Fruit fly (Drosophila melanogaster): ENCODE measurements around the gene Mkp.

Mkp gene

DNA sequence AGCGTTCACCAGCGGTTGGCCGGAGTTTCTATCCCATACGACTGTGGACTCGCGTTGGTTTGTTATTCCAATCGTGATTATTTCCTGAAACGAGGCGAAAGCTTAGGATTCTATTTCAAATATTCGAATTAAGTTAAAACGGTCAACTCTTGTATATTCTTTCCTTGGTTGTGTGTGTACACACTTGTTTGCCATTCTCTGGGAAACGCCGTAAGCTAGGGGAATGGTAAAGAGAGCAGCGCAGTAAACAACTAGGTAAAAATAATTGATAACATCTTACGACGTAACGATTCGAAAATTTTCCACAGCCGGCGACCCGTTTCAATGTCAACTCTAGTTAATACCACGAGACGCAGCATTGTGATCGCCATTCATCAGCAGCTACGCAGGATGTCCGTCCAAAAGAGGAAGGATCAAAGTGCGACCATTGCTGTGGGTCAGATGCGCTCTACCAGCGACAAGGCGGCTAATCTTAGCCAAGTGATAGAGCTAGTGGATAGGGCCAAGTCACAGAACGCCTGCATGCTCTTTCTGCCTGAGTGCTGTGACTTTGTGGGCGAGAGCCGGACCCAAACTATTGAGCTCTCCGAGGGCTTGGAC, 19.3 kb upstream of the Mkp start, which contains the start of gene NitFhit (continued):
- TF ChIP-seq CG16779 (GFP tag; IDR thresholded peaks at IDR 0.05) (no peak), Mrtf (GFP tag; IDR thresholded peaks at IDR 0.05) (no peak), Opbp (GFP tag; IDR thresholded peaks at IDR 0.05; ENCODE audit: partially characterized antibody) (no peak), wek (GFP tag; optimal IDR thresholded peaks at IDR 0.05) (no peak), aop (GFP tag; IDR thresholded peaks at IDR 0.05) (no peak), CG5245 (GFP tag; optimal IDR thresholded peaks at IDR 0.05) (no peak), tap (tag; optimal IDR thresholded peaks at IDR 0.05) (no peak), gcm (GFP tag; optimal IDR thresholded peaks at IDR 0.05) (no peak), Awh (GFP tag; IDR thresholded peaks at IDR 0.05) (no peak), CG8478 (optimal IDR thresholded peaks at IDR 0.05) (no peak), NC2α (GFP tag; optimal IDR thresholded peaks at IDR 0.05) (no peak), prd (optimal IDR thresholded peaks at IDR 0.05) (no peak), prd (GFP tag; IDR thresholded peaks at IDR 0.05) (no peak), mam (GFP tag; optimal IDR thresholded peaks at IDR 0.05) (no peak), CG9876 (GFP tag; optimal IDR thresholded peaks at IDR 0.05) (no peak), Lpt (GFP tag; optimal IDR thresholded peaks at IDR 0.05) (no peak), klu (GFP tag; IDR thresholded peaks at IDR 0.05) (no peak), MBD-R2 (GFP tag; IDR thresholded peaks at IDR 0.05) (peak; percentile 72), Med (GFP tag) (peak; percentile 48), fd64A (GFP tag; optimal IDR thresholded peaks at IDR 0.05) (no peak), tll (GFP tag; optimal IDR thresholded peaks at IDR 0.05) (no peak), CG10462 (GFP tag; optimal IDR thresholded peaks at IDR 0.05) (no peak), CG10147 (GFP tag; optimal IDR thresholded peaks at IDR 0.05) (no peak), BEAF-32 (GFP tag; optimal IDR thresholded peaks at IDR 0.05) (peak; percentile 6), Hr78 (GFP tag; optimal IDR thresholded peaks at IDR 0.05) (no peak), hb (GFP tag; IDR thresholded peaks at IDR 0.05; ENCODE audit: partially characterized antibody) (no peak), NK7.1 (GFP tag; optimal IDR thresholded peaks at IDR 0.05) (no peak), amos (GFP tag; IDR thresholded peaks at IDR 0.05; ENCODE audit: partially characterized antibody) (no peak), CG6683 (GFP tag; optimal IDR thresholded peaks at IDR 0.05) (no peak), org-1 (GFP tag; optimal IDR thresholded peaks at IDR 0.05) (no peak), Sry-β (GFP tag; optimal IDR thresholded peaks at IDR 0.05) (no peak), Oli (tag; optimal IDR thresholded peaks at IDR 0.05) (no peak), zen (tag; optimal IDR thresholded peaks at IDR 0.05) (no peak), bcd (GFP tag; optimal IDR thresholded peaks at IDR 0.05) (no peak), grn (GFP tag; optimal IDR thresholded peaks at IDR 0.05) (peak; percentile 91), CG1603 (tag; optimal IDR thresholded peaks at IDR 0.05) (peak; percentile 75), HHEX (GFP tag; optimal IDR thresholded peaks at IDR 0.05) (no peak), CG10565 (GFP tag; optimal IDR thresholded peaks at IDR 0.05) (no peak), CG10959 (GFP tag; IDR thresholded peaks at IDR 0.05) (no peak), B-H2 (GFP tag; optimal IDR thresholded peaks at IDR 0.05) (peak; percentile 34), jing (GFP tag; optimal IDR thresholded peaks at IDR 0.05) (no peak), CG11504 (tag; optimal IDR thresholded peaks at IDR 0.05) (no peak), CG1529 (GFP tag; optimal IDR thresholded peaks at IDR 0.05) (no peak), CG4282 (GFP tag; optimal IDR thresholded peaks at IDR 0.05) (no peak), CG13296 (GFP tag; optimal IDR thresholded peaks at IDR 0.05) (no peak), ken (GFP tag; IDR thresholded peaks at IDR 0.05) (no peak), Mad (GFP tag; optimal IDR thresholded peaks at IDR 0.05) (no peak), cato (GFP tag; optimal IDR thresholded peaks at IDR 0.05; ENCODE audit: borderline replicate concordance) (no peak), CG3847 (GFP tag; IDR thresholded peaks at IDR 0.05) (no peak), vfl (GFP tag; optimal IDR thresholded peaks at IDR 0.05) (no peak), ewg (GFP tag; optimal IDR thresholded peaks at IDR 0.05) (no peak)

Data from whole organism, embryonic.